Worm (Caenorhabditis elegans) whole organism, L2 larva: ENCODE results near the gene M03F8.1.

Experiments
- R02D3.7 ChIP-seq: fragments of 150-350 bp; optimal IDR thresholded peaks from 2 replicates; lab custom pipeline; 2014; ENCODE audit warnings: missing biosample characterization, missing genetic modification characterization
- Y55F3AM.14 ChIP-seq: fragments of 200-800 bp; sonication (Bioruptor generic); optimal IDR thresholded peaks from 2 replicates; lab custom pipeline; 2018; ENCODE audit warnings: mild to moderate bottlenecking, missing genetic modification characterization, missing compliant biosample characterization
- ZK546.5 ChIP-seq: sonication (generic microtip); optimal IDR thresholded peaks from 2 replicates; lab custom pipeline; 2017; ENCODE audit warnings: missing biosample characterization, missing genetic modification characterization
- alr-1 ChIP-seq: fragments of 150-350 bp; optimal IDR thresholded peaks from 2 replicates; lab custom pipeline; 2014; ENCODE audit warnings: missing biosample characterization, missing genetic modification characterization
- aly-2 ChIP-seq: fragments of 150-350 bp; optimal IDR thresholded peaks from 2 replicates; lab custom pipeline; 2014; ENCODE audit warnings: missing biosample characterization, missing genetic modification characterization
- dmd-4 ChIP-seq: sonication (generic microtip); optimal IDR thresholded peaks from 2 replicates; lab custom pipeline; 2017; ENCODE audit warnings: missing biosample characterization, missing genetic modification characterization
- egl-27 ChIP-seq: sonication (generic microtip); optimal IDR thresholded peaks from 3 replicates; lab custom pipeline; 2017; ENCODE audit warnings: missing biosample characterization, missing genetic modification reagents, missing genetic modification characterization
- lin-11 ChIP-seq: fragments of 150-350 bp; sonication (generic microtip); optimal IDR thresholded peaks from 2 replicates; lab custom pipeline; 2014; ENCODE audit warnings: missing biosample characterization, missing genetic modification characterization, inconsistent platforms, mixed read lengths
- lsy-2 ChIP-seq, 2 experiments: fragments of 150-350 bp in 1 of 2; sonication (generic microtip) in 1 of 2; optimal IDR thresholded peaks; 2 replicates each; lab custom pipeline; 2014 to 2017; ENCODE audit warnings: missing biosample characterization in 2 of 2, missing genetic modification characterization in 2 of 2
- mbf-1 ChIP-seq: sonication (generic microtip); optimal IDR thresholded peaks from 2 replicates; lab custom pipeline; 2017; ENCODE audit warnings: missing biosample characterization, missing genetic modification characterization
- nhr-129 ChIP-seq: fragments of 150-350 bp; optimal IDR thresholded peaks from 2 replicates; lab custom pipeline; 2014; ENCODE audit warnings: missing biosample characterization, missing genetic modification characterization
- nhr-21 ChIP-seq: fragments of 150-350 bp; optimal IDR thresholded peaks from 2 replicates; lab custom pipeline; 2014; ENCODE audit warnings: missing biosample characterization, missing genetic modification characterization
- nhr-23 ChIP-seq: fragments of 150-350 bp; optimal IDR thresholded peaks from 2 replicates; lab custom pipeline; 2014; ENCODE audit warnings: missing biosample characterization, missing genetic modification reagents, missing genetic modification characterization
- nhr-237 ChIP-seq: fragments of 150-350 bp; optimal IDR thresholded peaks from 2 replicates; lab custom pipeline; 2014; ENCODE audit warnings: missing biosample characterization, missing genetic modification characterization
- nhr-6 ChIP-seq: fragments of 150-350 bp; optimal IDR thresholded peaks from 2 replicates; lab custom pipeline; 2014; ENCODE audit warnings: missing biosample characterization, missing genetic modification characterization
- skn-1 ChIP-seq: sonication (generic microtip); optimal IDR thresholded peaks from 2 replicates; lab custom pipeline; 2017; ENCODE audit warnings: missing biosample characterization, missing genetic modification characterization
- sma-3 ChIP-seq: sonication (generic microtip); optimal IDR thresholded peaks from 2 replicates; lab custom pipeline; 2016; ENCODE audit warnings: missing genetic modification reagents, missing genetic modification characterization, missing compliant biosample characterization
- sma-9 ChIP-seq, 2 experiments: fragments of 150-350 bp in 1 of 2; sonication (generic microtip) in 1 of 2; optimal IDR thresholded peaks; 2 replicates each; lab custom pipeline; 2014 to 2016; ENCODE audit warnings: missing genetic modification characterization in 2 of 2, mild to moderate bottlenecking in 1 of 2, missing biosample characterization in 1 of 2, missing compliant biosample characterization in 1 of 2, missing genetic modification reagents in 1 of 2, moderate library complexity in 1 of 2
- ztf-11 ChIP-seq: sonication (generic microtip); optimal IDR thresholded peaks from 2 replicates; lab custom pipeline; 2017; ENCODE audit warnings: missing biosample characterization, missing genetic modification characterization

Gene M03F8.1

ce11 chrV:6000368-6000802, 49.2 kb downstream of the M03F8.1 start (continued):
- TF ChIP-seq sma-9 (GFP tag; optimal IDR thresholded peaks at IDR 0.05; lab: Kevin White, UChicago): peak; percentile 99
- TF ChIP-seq sma-9 (tag; optimal IDR thresholded peaks at IDR 0.05; lab: Kevin White, UChicago): no peak
- TF ChIP-seq sma-3 (GFP tag; lab: Kevin White, UChicago): peak; percentile 97
- peak; percentile 96 for TF ChIP-seq nhr-129 (tag; lab: Kevin White, UChicago)
- no peak for TF ChIP-seq dmd-4
- peak; percentile 92 for TF ChIP-seq Y55F3AM.14 (GFP tag; lab: Kevin White, UChicago)
- peak; percentile 55 for TF ChIP-seq alr-1
- no peak for TF ChIP-seq mbf-1
- TF ChIP-seq nhr-237 (tag; lab: Kevin White, UChicago): no peak
- TF ChIP-seq nhr-6 (tag; lab: Kevin White, UChicago): peak; percentile 97

- TF ChIP-seq ZK546.5 (tag; lab: Kevin White, UChicago): no peak
- no peak for TF ChIP-seq nhr-21 (tag; lab: Kevin White, UChicago)
- TF ChIP-seq lin-11 (tag; lab: Kevin White, UChicago): no peak
- TF ChIP-seq ztf-11 (tag; lab: Kevin White, UChicago): no peak
- no peak for TF ChIP-seq lsy-2 (tag; optimal IDR thresholded peaks at IDR 0.05; lab: Kevin White, UChicago)
- no peak for TF ChIP-seq skn-1 (tag; lab: Kevin White, UChicago)
- no peak for TF ChIP-seq R02D3.7 (tag; lab: Kevin White, UChicago)
- no peak for TF ChIP-seq nhr-23 (tag; lab: Kevin White, UChicago)
- no peak for TF ChIP-seq egl-27 (tag; lab: Kevin White, UChicago)
- TF ChIP-seq aly-2 (tag; lab: Kevin White, UChicago): no peak
Observed at ce11 chrV:6003301-6003700, 52.1 kb downstream of the M03F8.1 start, which contains the start of gene fos-1. fos-1 (plus strand) TSS chrV:6003601.
